Fruit fly (Drosophila melanogaster) whole organism, embryonic: ENCODE results near the gene Gr32a.
A peak's percentile ranks its signal among the peaks of the same experiment; 100 is the strongest.

Source experiments
- Asciz ChIP-seq: fragments of 200-800 bp; sonication (Bioruptor generic); optimal IDR thresholded peaks from 2 replicates; lab custom pipeline; 2017; ENCODE audit warnings: missing biosample characterization, mild to moderate bottlenecking, missing genetic modification characterization, missing genetic modification reagents
- BEAF-32 ChIP-seq: fragments of 200-800 bp; sonication (Bioruptor generic); optimal IDR thresholded peaks from 3 replicates; lab custom pipeline; 2017; ENCODE audit warnings: missing biosample characterization, missing genetic modification characterization, mild to moderate bottlenecking, moderate library complexity, missing genetic modification reagents
- CG10959 ChIP-seq: fragments of 200-800 bp; sonication (Bioruptor generic); IDR thresholded peaks from 2 replicates; pipeline ENCODE4 v1.3.6; 2022; ENCODE audit warnings: missing biosample characterization, missing genetic modification characterization
- CG11696 ChIP-seq: fragments of 200-800 bp; sonication (Bioruptor generic); IDR thresholded peaks from 2 replicates; pipeline ENCODE4 v1.3.6; 2022; ENCODE audit warnings: missing biosample characterization, missing genetic modification characterization
- CG14667 ChIP-seq: fragments of 200-800 bp; sonication (Bioruptor generic); IDR thresholded peaks from 2 replicates; pipeline ENCODE4 v1.3.6; 2022; ENCODE audit warnings: missing biosample characterization, missing genetic modification characterization
- CG15514 ChIP-seq: fragments of 200-800 bp; sonication (Bioruptor generic); optimal IDR thresholded peaks from 3 replicates; lab custom pipeline; 2017; ENCODE audit warnings: missing biosample characterization, missing genetic modification characterization, mild to moderate bottlenecking, moderate library complexity, missing genetic modification reagents
- CG16813 ChIP-seq: fragments of 200-800 bp; sonication (Bioruptor generic); IDR thresholded peaks from 3 replicates; pipeline ENCODE4 v1.3.6; 2022; ENCODE audit warnings: missing biosample characterization, missing genetic modification characterization; ENCODE audit not compliant: partially characterized antibody
- CG18011 ChIP-seq: fragments of 200-800 bp; sonication (Bioruptor generic); optimal IDR thresholded peaks from 2 replicates; lab custom pipeline; 2017; ENCODE audit warnings: missing biosample characterization, missing genetic modification characterization, mild to moderate bottlenecking, moderate library complexity, missing genotype
- CG18764 ChIP-seq: fragments of 200-800 bp; sonication (Bioruptor generic); optimal IDR thresholded peaks from 3 replicates; lab custom pipeline; 2016; ENCODE audit warnings: missing biosample characterization, missing genetic modification characterization
- CG31441 ChIP-seq: fragments of 200-800 bp; sonication (Bioruptor generic); IDR thresholded peaks from 2 replicates; pipeline ENCODE4 v1.3.6; 2022; ENCODE audit warnings: missing biosample characterization, missing genetic modification characterization
- CG3847 ChIP-seq: fragments of 200-800 bp; sonication (Bioruptor generic); IDR thresholded peaks from 2 replicates; pipeline ENCODE4 v1.3.6; 2022; ENCODE audit warnings: missing biosample characterization, missing genetic modification characterization
- CG4707 ChIP-seq: fragments of 200-800 bp; sonication (Bioruptor generic); optimal IDR thresholded peaks from 2 replicates; lab custom pipeline; 2018; ENCODE audit warnings: missing biosample characterization, mild to moderate bottlenecking, missing genetic modification characterization, moderate library complexity
- CG7786 ChIP-seq: fragments of 200-800 bp; sonication (Bioruptor generic); optimal IDR thresholded peaks from 2 replicates; lab custom pipeline; 2016; ENCODE audit warnings: missing biosample characterization, missing genetic modification characterization
- CG8281 ChIP-seq: fragments of 200-800 bp; sonication (Bioruptor generic); optimal IDR thresholded peaks from 2 replicates; lab custom pipeline; 2018; ENCODE audit warnings: missing biosample characterization, mild to moderate bottlenecking, missing genetic modification characterization, moderate library complexity
- CG9215 ChIP-seq: fragments of 200-800 bp; sonication (Bioruptor generic); IDR thresholded peaks from 2 replicates; pipeline ENCODE4 v1.3.6; 2022; ENCODE audit warnings: missing biosample characterization, missing genetic modification characterization
- CkIIα-i1 ChIP-seq: fragments of 200-800 bp; sonication (Bioruptor generic); IDR thresholded peaks from 2 replicates; pipeline ENCODE4 v1.3.6; 2022; ENCODE audit warnings: missing biosample characterization, missing genetic modification characterization
- Dref ChIP-seq: fragments of 200-800 bp; sonication (Bioruptor generic); IDR thresholded peaks from 2 replicates; pipeline ENCODE4 v1.3.6; 2022; ENCODE audit warnings: missing biosample characterization, missing genetic modification characterization
- Eip74EF ChIP-seq, 2 experiments: fragments of 200-800 bp in 1 of 2; fragments of >200 bp in 1 of 2; sonication (Bioruptor generic) in 1 of 2; optimal IDR thresholded peaks; 2 replicates each; lab custom pipeline; 2017 to 2019; ENCODE audit warnings: missing biosample characterization in 2 of 2, missing genetic modification characterization in 2 of 2, mild to moderate bottlenecking in 1 of 2, moderate library complexity in 1 of 2
- Gug ChIP-seq: fragments of 200-800 bp; sonication (Bioruptor generic); IDR thresholded peaks from 4 replicates; pipeline ENCODE4 v1.3.6; 2022; ENCODE audit warnings: missing biosample characterization, missing genetic modification characterization
- MESR4 ChIP-seq: fragments of 200-800 bp; sonication (Bioruptor generic); optimal IDR thresholded peaks from 2 replicates; lab custom pipeline; 2018; ENCODE audit warnings: missing biosample characterization, mild to moderate bottlenecking, missing genetic modification characterization, moderate library complexity
- Optix ChIP-seq: fragments of 200-800 bp; sonication (Bioruptor generic); IDR thresholded peaks from 3 replicates; pipeline ENCODE4 v1.3.6; 2022; ENCODE audit warnings: missing biosample characterization, missing genetic modification characterization
- Side ChIP-seq: fragments of 200-800 bp; sonication (Bioruptor generic); optimal IDR thresholded peaks from 2 replicates; lab custom pipeline; 2016; ENCODE audit warnings: missing biosample characterization, missing genetic modification characterization
- Sox102F ChIP-seq: fragments of 200-800 bp; sonication (Bioruptor generic); optimal IDR thresholded peaks from 2 replicates; lab custom pipeline; 2018; ENCODE audit warnings: missing biosample characterization, mild to moderate bottlenecking, missing genetic modification characterization, moderate library complexity
- TFAM ChIP-seq: fragments of 200-800 bp; sonication (Bioruptor generic); optimal IDR thresholded peaks from 2 replicates; lab custom pipeline; 2017; ENCODE audit warnings: missing biosample characterization, missing genetic modification characterization, inconsistent platforms
- Trl ChIP-seq, 3 experiments: fragments of >200 bp in 2 of 3; fragments of 200-800 bp in 1 of 3; sonication (Bioruptor generic) in 1 of 3; optimal IDR thresholded peaks; 2 replicates in 1 of 3; 3 replicates in 2 of 3; lab custom pipeline; 2016 to 2017; ENCODE audit warnings: missing biosample characterization in 1 of 3, missing genetic modification characterization in 1 of 3
- ase ChIP-seq: fragments of 200-800 bp; sonication (Bioruptor generic); IDR thresholded peaks from 3 replicates; pipeline ENCODE4 v1.3.6; 2022; ENCODE audit warnings: missing biosample characterization, missing genetic modification characterization
- bbx ChIP-seq: fragments of 200-800 bp; sonication (Bioruptor generic); IDR thresholded peaks from 2 replicates; pipeline ENCODE4 v1.3.6; 2022; ENCODE audit warnings: missing biosample characterization, missing genetic modification characterization; ENCODE audit not compliant: partially characterized antibody
- btn ChIP-seq: fragments of 200-800 bp; sonication (Bioruptor generic); optimal IDR thresholded peaks from 2 replicates; lab custom pipeline; 2016; ENCODE audit warnings: missing biosample characterization, missing genetic modification characterization
- cg ChIP-seq: fragments of 200-800 bp; sonication (Bioruptor generic); optimal IDR thresholded peaks from 3 replicates; lab custom pipeline; 2019; ENCODE audit warnings: missing biosample characterization, mild to moderate bottlenecking, missing genetic modification characterization, moderate library complexity
- corto ChIP-seq: fragments of 200-800 bp; sonication (Bioruptor generic); optimal IDR thresholded peaks from 2 replicates; lab custom pipeline; 2016; ENCODE audit warnings: missing biosample characterization, mild to moderate bottlenecking, missing genetic modification characterization, moderate library complexity
- crp ChIP-seq, 2 experiments: fragments of 200-800 bp; sonication (Bioruptor generic); optimal IDR thresholded peaks; 2 replicates in 1 of 2; 3 replicates in 1 of 2; lab custom pipeline; 2017; ENCODE audit warnings: missing biosample characterization in 2 of 2, missing genetic modification characterization in 2 of 2, mild to moderate bottlenecking in 1 of 2, moderate library complexity in 1 of 2
- eve ChIP-seq, 2 experiments: fragments of >200 bp; optimal IDR thresholded peaks; 2 replicates each; lab custom pipeline; 2017; ENCODE audit warnings: missing biosample characterization in 2 of 2, missing genetic modification characterization in 2 of 2
- fru ChIP-seq: fragments of >200 bp; optimal IDR thresholded peaks from 2 replicates; lab custom pipeline; 2017
- gcm ChIP-seq: fragments of 200-800 bp; sonication (Bioruptor generic); optimal IDR thresholded peaks from 2 replicates; lab custom pipeline; 2019; ENCODE audit warnings: missing biosample characterization, mild to moderate bottlenecking, missing genetic modification characterization, moderate library complexity
- gro ChIP-seq: fragments of 200-800 bp; sonication (Bioruptor generic); optimal IDR thresholded peaks from 2 replicates; lab custom pipeline; 2016; ENCODE audit warnings: missing biosample characterization, missing genetic modification characterization
- her ChIP-seq: fragments of 200-800 bp; sonication (Bioruptor generic); optimal IDR thresholded peaks from 2 replicates; lab custom pipeline; 2016; ENCODE audit warnings: missing biosample characterization, missing genetic modification characterization
- inv ChIP-seq: fragments of 200-800 bp; sonication (Bioruptor generic); IDR thresholded peaks from 2 replicates; pipeline ENCODE4 v1.3.6; 2022; ENCODE audit warnings: missing biosample characterization, missing genetic modification characterization; ENCODE audit not compliant: partially characterized antibody
- jumu ChIP-seq: fragments of 200-800 bp; sonication (Bioruptor generic); optimal IDR thresholded peaks from 3 replicates; lab custom pipeline; 2016; ENCODE audit warnings: missing biosample characterization, missing genetic modification characterization
- kni ChIP-seq: fragments of 200-800 bp; sonication (Bioruptor generic); optimal IDR thresholded peaks from 3 replicates; lab custom pipeline; 2017; ENCODE audit warnings: mild to moderate bottlenecking, missing biosample characterization, missing genetic modification reagents, missing genetic modification characterization
- lbe ChIP-seq: fragments of 200-800 bp; sonication (Bioruptor generic); optimal IDR thresholded peaks from 2 replicates; lab custom pipeline; 2016; ENCODE audit warnings: missing biosample characterization, mild to moderate bottlenecking, missing genetic modification characterization
- p53 ChIP-seq: fragments of 200-800 bp; sonication (Bioruptor generic); optimal IDR thresholded peaks from 2 replicates; lab custom pipeline; 2016; ENCODE audit warnings: missing biosample characterization, missing genetic modification characterization
- pita ChIP-seq: fragments of 200-800 bp; sonication (Bioruptor generic); optimal IDR thresholded peaks from 2 replicates; lab custom pipeline; 2017; ENCODE audit warnings: missing biosample characterization, mild to moderate bottlenecking, missing genetic modification characterization
- tap ChIP-seq: fragments of 200-800 bp; optimal IDR thresholded peaks from 3 replicates; lab custom pipeline; 2019; ENCODE audit warnings: missing biosample characterization, mild to moderate bottlenecking, missing genetic modification characterization, moderate library complexity
- tna ChIP-seq: fragments of 200-800 bp; sonication (Bioruptor generic); IDR thresholded peaks from 2 replicates; pipeline ENCODE4 v1.3.6; 2022; ENCODE audit warnings: missing biosample characterization, missing genetic modification characterization; ENCODE audit not compliant: partially characterized antibody
- unc-4 ChIP-seq: fragments of 200-800 bp; sonication (Bioruptor generic); IDR thresholded peaks from 2 replicates; pipeline ENCODE4 v1.3.6; 2022; ENCODE audit warnings: missing biosample characterization, missing genetic modification characterization; ENCODE audit not compliant: partially characterized antibody
- vnd ChIP-seq: fragments of 200-800 bp; sonication (Bioruptor generic); IDR thresholded peaks from 3 replicates; pipeline ENCODE4 v1.3.6; 2022; ENCODE audit warnings: missing biosample characterization, missing genetic modification characterization; ENCODE audit not compliant: partially characterized antibody
- wdn ChIP-seq: fragments of 200-800 bp; sonication (Bioruptor generic); IDR thresholded peaks from 2 replicates; pipeline ENCODE4 v1.3.6; 2022; ENCODE audit warnings: missing biosample characterization, missing genetic modification characterization
- yki ChIP-seq: fragments of >200 bp; optimal IDR thresholded peaks from 3 replicates; lab custom pipeline; 2018
- zfh1 ChIP-seq: fragments of 200-800 bp; sonication (Bioruptor generic); IDR thresholded peaks from 3 replicates; pipeline ENCODE4 v1.3.6; 2022; ENCODE audit warnings: missing biosample characterization, missing genetic modification characterization
- zfh2 ChIP-seq: fragments of 200-800 bp; sonication (Bioruptor generic); optimal IDR thresholded peaks from 2 replicates; lab custom pipeline; 2016; ENCODE audit warnings: missing biosample characterization, missing genetic modification characterization

Gene Gr32a

dm6 chr2L:11106562-11106962 is 7.3 kb upstream of the Gr32a start, which contains the start of gene Reps (continued):
- TF ChIP-seq Optix (GFP tag; lab: Robert Waterston, UW) (peak; percentile 99), zfh1 (GFP tag; lab: Robert Waterston, UW) (peak; percentile 99), her (GFP tag; lab: Kevin White, UChicago) (peak; percentile 88), eve (GFP tag; optimal IDR thresholded peaks at IDR 0.05; lab: Kevin White, UChicago) (peak in 1 of 2 experiments; percentile 93), MESR4 (GFP tag; lab: Kevin White, UChicago) (peak; percentile 68), CG10959 (GFP tag; lab: Robert Waterston, UW) (peak; percentile 99), CG18764 (GFP tag; lab: Kevin White, UChicago) (peak; percentile 98), CG14667 (GFP tag; lab: Robert Waterston, UW) (peak; percentile 99), CG11696 (GFP tag; lab: Robert Waterston, UW) (peak; percentile 94), cg (GFP tag; lab: Kevin White, UChicago) (no peak), gcm (GFP tag; lab: Kevin White, UChicago) (peak; percentile 97), crp (GFP tag; optimal IDR thresholded peaks at IDR 0.05; lab: Kevin White, UChicago) (peak; percentile 33 to 84), unc-4 (GFP tag; lab: Robert Waterston, UW) (peak; percentile 69), pita (GFP tag; lab: Kevin White, UChicago) (no peak), tna (GFP tag; lab: Robert Waterston, UW) (no peak), CG31441 (GFP tag; lab: Robert Waterston, UW) (peak; percentile 99), CG4707 (GFP tag; lab: Kevin White, UChicago) (peak; percentile 90), lbe (peak; percentile 96), p53 (GFP tag; lab: Kevin White, UChicago) (peak; percentile 90), inv (peak; percentile 52; the same call in 1 of the 2 replicates), BEAF-32 (GFP tag; lab: Kevin White, UChicago) (peak; percentile 75), jumu (GFP tag; lab: Kevin White, UChicago) (peak; percentile 98), ase (GFP tag; lab: Robert Waterston, UW) (peak; percentile 99), Side (GFP tag; lab: Kevin White, UChicago) (peak; percentile 96), wdn (GFP tag; lab: Robert Waterston, UW) (peak; percentile 99), yki (lab: Kevin White, UChicago) (no peak), Asciz (GFP tag; lab: Kevin White, UChicago) (peak; percentile 97), CG3847 (peak; percentile 99), CG7786 (GFP tag; lab: Kevin White, UChicago) (peak; percentile 97), TFAM (GFP tag; lab: Kevin White, UChicago) (peak; percentile 91), CG16813 (GFP tag; lab: Robert Waterston, UW) (peak; percentile 68), tap (peak; percentile 97), btn (peak; percentile 94), CG18011 (GFP tag; lab: Kevin White, UChicago) (peak; percentile 90), fru (lab: Kevin White, UChicago) (no peak), Sox102F (GFP tag; lab: Kevin White, UChicago) (peak; percentile 98), CG9215 (GFP tag; lab: Robert Waterston, UW) (peak; percentile 98), CG15514 (GFP tag; lab: Kevin White, UChicago) (peak; percentile 99), gro (GFP tag; lab: Kevin White, UChicago) (peak; percentile 97), Trl (optimal IDR thresholded peaks at IDR 0.05; lab: Kevin White, UChicago) (no peak), Trl (GFP tag; optimal IDR thresholded peaks at IDR 0.05; lab: Kevin White, UChicago) (peak; percentile 97), corto (GFP tag; lab: Kevin White, UChicago) (peak; percentile 90), kni (GFP tag; lab: Kevin White, UChicago) (no peak), CkIIα-i1 (GFP tag; lab: Robert Waterston, UW) (peak; percentile 93), bbx (GFP tag; lab: Robert Waterston, UW) (peak; percentile 63), Gug (peak; percentile 99), Dref (peak; percentile 90), vnd (GFP tag; lab: Robert Waterston, UW) (peak; percentile 52; the same call in 2 of the 3 replicates), zfh2 (GFP tag; lab: Kevin White, UChicago) (peak; percentile 98), Eip74EF (GFP tag; optimal IDR thresholded peaks at IDR 0.05; lab: Kevin White, UChicago) (peak in 1 of 2 experiments; percentile 95), CG8281 (tag; lab: Kevin White, UChicago) (peak; percentile 90)
